Worm (Caenorhabditis elegans): ENCODE measurements around the gene chtl-1.

chtl-1 gene

ce11 chrX:5337959-5338358, 26.2 kb downstream of the chtl-1 start, which contains the start of gene C26B9.3:
TSS of gene C26B9.3 (plus strand) at chrX:5338301.
- TF ChIP-seq unc-120 (tag; optimal IDR thresholded peaks at IDR 0.05; ENCODE audit: poor library complexity, severe bottlenecking), result no peak
- no peak for TF ChIP-seq lin-32 (GFP tag; optimal IDR thresholded peaks at IDR 0.05)
- TF ChIP-seq mep-1 (tag; optimal IDR thresholded peaks at IDR 0.05), result no peak
- no peak for TF ChIP-seq nhr-76 (tag; optimal IDR thresholded peaks at IDR 0.05)
- no peak for TF ChIP-seq nhr-237 (tag; optimal IDR thresholded peaks at IDR 0.05)
- no peak for TF ChIP-seq zip-8 (tag; optimal IDR thresholded peaks at IDR 0.05)
- no peak for TF ChIP-seq flh-1 (GFP tag; optimal IDR thresholded peaks at IDR 0.05)
- no peak for TF ChIP-seq unc-39 (tag; optimal IDR thresholded peaks at IDR 0.05)
- TF ChIP-seq ces-1 (GFP tag; optimal IDR thresholded peaks at IDR 0.05), result no peak
- no peak for TF ChIP-seq sem-2 (GFP tag; optimal IDR thresholded peaks at IDR 0.05)
- peak; percentile 87 for TF ChIP-seq blmp-1 (tag; optimal IDR thresholded peaks at IDR 0.05)
- TF ChIP-seq ztf-11 (tag; optimal IDR thresholded peaks at IDR 0.05), result no peak
- TF ChIP-seq elt-1 (tag; optimal IDR thresholded peaks at IDR 0.05; ENCODE audit: borderline replicate concordance, insufficient read depth), result peak; percentile 5
- TF ChIP-seq snpc-4 (tag; optimal IDR thresholded peaks at IDR 0.05), result no peak
- no peak for TF ChIP-seq ceh-39 (tag; optimal IDR thresholded peaks at IDR 0.05)
- TF ChIP-seq hlh-1 (tag; optimal IDR thresholded peaks at IDR 0.05), result no peak
- TF ChIP-seq mls-2 (tag; optimal IDR thresholded peaks at IDR 0.05), result no peak
- peak; percentile 64 for TF ChIP-seq ham-2 (GFP tag; optimal IDR thresholded peaks at IDR 0.05)

DNA sequence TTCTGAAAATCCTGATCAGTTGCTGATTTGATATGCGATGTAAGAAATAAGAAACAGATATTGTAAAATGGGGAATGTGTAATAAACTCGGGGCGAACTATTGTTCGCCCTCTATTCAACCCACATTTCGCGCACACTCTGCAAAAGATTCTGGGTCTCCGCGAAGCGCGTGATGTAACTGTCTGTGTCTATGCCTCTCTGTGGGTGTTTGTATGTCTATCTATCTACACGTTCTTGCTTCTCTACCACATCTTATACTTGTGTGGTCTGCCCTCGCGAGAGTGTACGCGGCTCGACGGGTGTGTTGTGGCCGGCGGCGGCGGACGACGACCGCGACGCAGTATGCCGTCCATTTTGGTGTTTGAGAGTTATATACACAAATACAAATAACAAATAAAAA, 27.6 kb downstream of the chtl-1 start:
- peak; percentile 57 for TF ChIP-seq sptf-1 (tag; optimal IDR thresholded peaks at IDR 0.05)
- TF ChIP-seq elt-1 (tag; optimal IDR thresholded peaks at IDR 0.05; ENCODE audit: borderline replicate concordance, insufficient read depth), result no peak
- TF ChIP-seq unc-39 (tag; optimal IDR thresholded peaks at IDR 0.05), result no peak
- TF ChIP-seq pha-4 (tag; optimal IDR thresholded peaks at IDR 0.05), result peak; percentile 90
- TF ChIP-seq mls-2 (tag; optimal IDR thresholded peaks at IDR 0.05), result peak; percentile 52
- no peak for TF ChIP-seq snpc-4 (tag; optimal IDR thresholded peaks at IDR 0.05)
- TF ChIP-seq ztf-11 (tag; optimal IDR thresholded peaks at IDR 0.05), result no peak
- peak; percentile 8 for TF ChIP-seq unc-62 (GFP tag; optimal IDR thresholded peaks at IDR 0.05)
- no peak for TF ChIP-seq zip-8 (tag; optimal IDR thresholded peaks at IDR 0.05)
- no peak for TF ChIP-seq ceh-39 (tag; optimal IDR thresholded peaks at IDR 0.05)
- TF ChIP-seq sem-2 (GFP tag; optimal IDR thresholded peaks at IDR 0.05), result no peak
- peak; percentile 5 for TF ChIP-seq lsy-2 (tag; optimal IDR thresholded peaks at IDR 0.05)
- TF ChIP-seq lin-13 (tag; optimal IDR thresholded peaks at IDR 0.05), result no peak
- TF ChIP-seq ham-2 (GFP tag; optimal IDR thresholded peaks at IDR 0.05), result peak; percentile 75
- no peak for TF ChIP-seq nhr-76 (tag; optimal IDR thresholded peaks at IDR 0.05)
- TF ChIP-seq lin-32 (GFP tag; optimal IDR thresholded peaks at IDR 0.05), result no peak
- no peak for TF ChIP-seq nhr-2 (tag; optimal IDR thresholded peaks at IDR 0.05)
- peak; percentile 36 for TF ChIP-seq nhr-237 (tag; optimal IDR thresholded peaks at IDR 0.05)
- peak; percentile 47 for TF ChIP-seq M03D4.4 (tag; optimal IDR thresholded peaks at IDR 0.05)
- peak; percentile 46 for TF ChIP-seq bed-3 (GFP tag; optimal IDR thresholded peaks at IDR 0.05)
- TF ChIP-seq hlh-1 (tag; optimal IDR thresholded peaks at IDR 0.05), result peak; percentile 72
- TF ChIP-seq drap-1 (GFP tag; optimal IDR thresholded peaks at IDR 0.05), result peak; percentile 30
- TF ChIP-seq mep-1 (tag; optimal IDR thresholded peaks at IDR 0.05), result peak; percentile 57
- TF ChIP-seq blmp-1 (tag; optimal IDR thresholded peaks at IDR 0.05), result no peak
- TF ChIP-seq unc-120 (tag; optimal IDR thresholded peaks at IDR 0.05; ENCODE audit: poor library complexity, severe bottlenecking), result peak; percentile 60
- TF ChIP-seq ces-1 (GFP tag; optimal IDR thresholded peaks at IDR 0.05), result peak; percentile 15

DNA sequence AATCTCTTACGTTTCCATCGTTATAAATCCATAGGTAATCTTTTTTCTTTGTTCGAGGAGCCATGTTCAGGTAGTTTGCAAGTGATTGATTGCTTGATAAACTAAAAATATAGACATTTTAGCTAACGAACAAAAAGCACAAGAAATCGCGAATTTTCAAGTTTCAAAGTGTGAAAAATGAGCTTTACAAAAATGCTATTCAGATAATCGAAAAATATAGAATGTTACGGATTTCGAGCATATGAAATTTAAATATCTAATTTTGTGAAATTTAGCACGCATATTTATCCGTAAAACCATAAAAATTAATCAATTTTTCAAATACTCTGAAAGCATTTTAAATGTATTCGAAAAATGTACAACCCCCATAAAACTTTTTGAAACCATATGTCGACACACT, 28.8 kb downstream of the chtl-1 start, which contains the start of gene C26B9.6:
Gene C26B9.6 (minus strand): TSS at position 101 of the 400 bp plus-strand sequence.
- TF ChIP-seq blmp-1 (tag; optimal IDR thresholded peaks at IDR 0.05), result no peak
- no peak for TF ChIP-seq cnd-1 (tag; optimal IDR thresholded peaks at IDR 0.05)
- no peak for TF ChIP-seq flh-1 (GFP tag; optimal IDR thresholded peaks at IDR 0.05)
- no peak for TF ChIP-seq unc-62 (GFP tag; optimal IDR thresholded peaks at IDR 0.05)
- TF ChIP-seq lin-13 (tag; optimal IDR thresholded peaks at IDR 0.05), result no peak
- TF ChIP-seq nhr-28 (tag; optimal IDR thresholded peaks at IDR 0.05), result no peak
- no peak for TF ChIP-seq mep-1 (tag; optimal IDR thresholded peaks at IDR 0.05)
- TF ChIP-seq mab-5 (tag; optimal IDR thresholded peaks at IDR 0.05), result no peak
- no peak for TF ChIP-seq ham-2 (GFP tag; optimal IDR thresholded peaks at IDR 0.05)
- TF ChIP-seq nhr-76 (tag; optimal IDR thresholded peaks at IDR 0.05), result no peak
- no peak for TF ChIP-seq pha-4 (tag; optimal IDR thresholded peaks at IDR 0.05)
- TF ChIP-seq sem-2 (GFP tag; optimal IDR thresholded peaks at IDR 0.05), result no peak
- TF ChIP-seq ceh-39 (tag; optimal IDR thresholded peaks at IDR 0.05), result no peak
- no peak for TF ChIP-seq tbx-8 (GFP tag; optimal IDR thresholded peaks at IDR 0.05)
- TF ChIP-seq M03D4.4 (tag; optimal IDR thresholded peaks at IDR 0.05), result no peak

ce11 chrX:5330765-5331164, 33.4 kb downstream of the chtl-1 start:
- no peak for TF ChIP-seq ceh-83 (GFP tag; optimal IDR thresholded peaks at IDR 0.05)
- TF ChIP-seq ceh-39 (tag; optimal IDR thresholded peaks at IDR 0.05), result no peak
- TF ChIP-seq unc-62 (GFP tag; optimal IDR thresholded peaks at IDR 0.05), result no peak
- no peak for TF ChIP-seq nhr-237 (tag; optimal IDR thresholded peaks at IDR 0.05)
- no peak for TF ChIP-seq pha-4 (tag; optimal IDR thresholded peaks at IDR 0.05)
- no peak for TF ChIP-seq unc-39 (tag; optimal IDR thresholded peaks at IDR 0.05)
- TF ChIP-seq nhr-28 (tag; optimal IDR thresholded peaks at IDR 0.05), result no peak
- TF ChIP-seq cnd-1 (tag; optimal IDR thresholded peaks at IDR 0.05), result no peak

All from whole organism, mixed stage, embryonic.